Fruit fly (Drosophila melanogaster) whole organism, embryonic: Measurements from ENCODE around the gene CG33947.
A peak's percentile ranks its signal among the peaks of the same experiment; 100 is the strongest.

ENCODE experiments used
- Asciz ChIP-seq: fragments of 200-800 bp; sonication (Bioruptor generic); optimal IDR thresholded peaks from 2 replicates; lab custom pipeline; 2017; ENCODE audit warnings: missing biosample characterization, mild to moderate bottlenecking, missing genetic modification characterization, missing genetic modification reagents
- BEAF-32 ChIP-seq: fragments of 200-800 bp; sonication (Bioruptor generic); optimal IDR thresholded peaks from 3 replicates; lab custom pipeline; 2017; ENCODE audit warnings: missing biosample characterization, missing genetic modification characterization, mild to moderate bottlenecking, moderate library complexity, missing genetic modification reagents
- CG11695 ChIP-seq: fragments of 200-800 bp; sonication (Bioruptor generic); IDR thresholded peaks from 3 replicates; pipeline ENCODE4 v1.3.6; 2022; ENCODE audit warnings: missing biosample characterization, missing genetic modification characterization
- CG12391 ChIP-seq: fragments of 200-800 bp; sonication (Bioruptor generic); optimal IDR thresholded peaks from 3 replicates; lab custom pipeline; 2018; ENCODE audit warnings: missing biosample characterization, mild to moderate bottlenecking, missing genetic modification characterization, moderate library complexity
- CG12769 ChIP-seq: fragments of 200-800 bp; sonication (Bioruptor generic); optimal IDR thresholded peaks from 2 replicates; lab custom pipeline; 2019; ENCODE audit warnings: missing biosample characterization, mild to moderate bottlenecking, missing genetic modification characterization, moderate library complexity
- CG17328 ChIP-seq: fragments of 200-800 bp; sonication (Bioruptor generic); IDR thresholded peaks from 2 replicates; pipeline ENCODE4 v1.3.6; 2022; ENCODE audit warnings: missing biosample characterization, missing genetic modification characterization
- CG2875 ChIP-seq: fragments of 200-800 bp; sonication (Bioruptor generic); optimal IDR thresholded peaks from 2 replicates; lab custom pipeline; 2017; ENCODE audit warnings: missing biosample characterization, mild to moderate bottlenecking, missing genetic modification characterization, missing genetic modification reagents
- CG30020 ChIP-seq: fragments of 200-800 bp; optimal IDR thresholded peaks from 2 replicates; lab custom pipeline; 2019; ENCODE audit warnings: missing biosample characterization, mild to moderate bottlenecking, missing genetic modification characterization, moderate library complexity
- CG6175 ChIP-seq: fragments of 200-800 bp; sonication (Bioruptor generic); IDR thresholded peaks from 3 replicates; pipeline ENCODE4 v1.3.6; 2022; ENCODE audit warnings: missing biosample characterization, missing genetic modification characterization
- CG6813 ChIP-seq: fragments of 200-800 bp; sonication (Bioruptor generic); optimal IDR thresholded peaks from 2 replicates; lab custom pipeline; 2017; ENCODE audit warnings: missing biosample characterization, missing genetic modification characterization, mild to moderate bottlenecking, moderate library complexity, missing genetic modification reagents
- CkIIα-i1 ChIP-seq: fragments of 200-800 bp; sonication (Bioruptor generic); IDR thresholded peaks from 2 replicates; pipeline ENCODE4 v1.3.6; 2022; ENCODE audit warnings: missing biosample characterization, missing genetic modification characterization
- CrebB ChIP-seq: fragments of 200-800 bp; sonication (Bioruptor generic); optimal IDR thresholded peaks from 3 replicates; lab custom pipeline; 2018; ENCODE audit warnings: missing biosample characterization, mild to moderate bottlenecking, missing genetic modification characterization
- D19A ChIP-seq: fragments of 200-800 bp; optimal IDR thresholded peaks from 3 replicates; lab custom pipeline; 2019; ENCODE audit warnings: missing biosample characterization, mild to moderate bottlenecking, missing genetic modification characterization, moderate library complexity
- Dip3 ChIP-seq: fragments of 200-800 bp; sonication (Bioruptor generic); optimal IDR thresholded peaks from 3 replicates; lab custom pipeline; 2016; ENCODE audit warnings: missing biosample characterization, missing genetic modification characterization
- Elba2 ChIP-seq: fragments of 200-800 bp; sonication (Bioruptor generic); optimal IDR thresholded peaks from 3 replicates; lab custom pipeline; 2016; ENCODE audit warnings: missing biosample characterization, missing genetic modification characterization
- Ets65A ChIP-seq: fragments of 200-800 bp; sonication (Bioruptor generic); peaks from one replicate; lab custom pipeline; 2016; ENCODE audit warnings: missing biosample characterization, missing genetic modification characterization
- Fer3 ChIP-seq: fragments of 200-800 bp; sonication (Bioruptor generic); optimal IDR thresholded peaks from 2 replicates; lab custom pipeline; 2018; ENCODE audit warnings: missing biosample characterization, mild to moderate bottlenecking, missing genetic modification characterization, moderate library complexity
- Gug ChIP-seq: fragments of 200-800 bp; sonication (Bioruptor generic); IDR thresholded peaks from 4 replicates; pipeline ENCODE4 v1.3.6; 2022; ENCODE audit warnings: missing biosample characterization, missing genetic modification characterization
- HmgD ChIP-seq: fragments of 200-800 bp; sonication (Bioruptor generic); optimal IDR thresholded peaks from 3 replicates; lab custom pipeline; 2016; ENCODE audit warnings: missing biosample characterization, missing genetic modification characterization
- Hmx ChIP-seq: fragments of 200-800 bp; sonication (Bioruptor generic); optimal IDR thresholded peaks from 2 replicates; lab custom pipeline; 2016; ENCODE audit warnings: missing biosample characterization, missing genetic modification characterization
- Hr39 ChIP-seq: fragments of >200 bp; optimal IDR thresholded peaks from 2 replicates; lab custom pipeline; 2017
- NK7.1 ChIP-seq: fragments of 200-800 bp; sonication (Bioruptor generic); optimal IDR thresholded peaks from 3 replicates; lab custom pipeline; 2016; ENCODE audit warnings: missing biosample characterization, missing genetic modification characterization
- Oaz ChIP-seq: fragments of 200-800 bp; sonication (Bioruptor generic); IDR thresholded peaks from 2 replicates; pipeline ENCODE4 v1.3.6; 2022; ENCODE audit warnings: missing biosample characterization, missing genetic modification characterization
- Poxn ChIP-seq: fragments of 200-800 bp; sonication (Bioruptor generic); IDR thresholded peaks from 2 replicates; pipeline ENCODE4 v1.3.6; 2022; ENCODE audit warnings: missing biosample characterization, missing genetic modification characterization
- Sry-β ChIP-seq: fragments of 200-800 bp; sonication (Bioruptor generic); optimal IDR thresholded peaks from 2 replicates; lab custom pipeline; 2018; ENCODE audit warnings: missing biosample characterization, mild to moderate bottlenecking, missing genetic modification characterization, moderate library complexity
- ara ChIP-seq: fragments of 200-800 bp; sonication (Bioruptor generic); IDR thresholded peaks from 2 replicates; pipeline ENCODE4 v1.3.6; 2022; ENCODE audit warnings: missing biosample characterization, missing genetic modification characterization
- bbx ChIP-seq: fragments of 200-800 bp; sonication (Bioruptor generic); IDR thresholded peaks from 2 replicates; pipeline ENCODE4 v1.3.6; 2022; ENCODE audit warnings: missing biosample characterization, missing genetic modification characterization; ENCODE audit not compliant: partially characterized antibody
- chinmo ChIP-seq: fragments of 200-800 bp; sonication (Bioruptor generic); IDR thresholded peaks from 4 replicates; pipeline ENCODE4 v1.3.6; 2022; ENCODE audit warnings: missing biosample characterization, missing genetic modification characterization; ENCODE audit not compliant: partially characterized antibody
- crc ChIP-seq: fragments of 200-800 bp; sonication (Bioruptor generic); optimal IDR thresholded peaks from 2 replicates; lab custom pipeline; 2016; ENCODE audit warnings: missing biosample characterization, missing genetic modification characterization
- en ChIP-seq: fragments of 200-800 bp; sonication (Bioruptor generic); optimal IDR thresholded peaks from 2 replicates; lab custom pipeline; 2016; ENCODE audit warnings: missing biosample characterization, missing genetic modification characterization
- eve ChIP-seq, 2 experiments: fragments of >200 bp; optimal IDR thresholded peaks; 2 replicates each; lab custom pipeline; 2017; ENCODE audit warnings: missing biosample characterization in 2 of 2, missing genetic modification characterization in 2 of 2
- ewg ChIP-seq: fragments of 200-800 bp; sonication (Bioruptor generic); optimal IDR thresholded peaks from 3 replicates; lab custom pipeline; 2017; ENCODE audit warnings: mild to moderate bottlenecking, missing biosample characterization, missing genetic modification reagents, missing genetic modification characterization
- gem ChIP-seq: fragments of 200-800 bp; sonication (Bioruptor generic); optimal IDR thresholded peaks from 2 replicates; lab custom pipeline; 2019; ENCODE audit warnings: missing biosample characterization, mild to moderate bottlenecking, missing genetic modification characterization, moderate library complexity
- gsb-n ChIP-seq: fragments of 200-800 bp; sonication (Bioruptor generic); optimal IDR thresholded peaks from 3 replicates; lab custom pipeline; 2018; ENCODE audit warnings: missing biosample characterization, mild to moderate bottlenecking, missing genetic modification characterization
- kah ChIP-seq: fragments of 200-800 bp; sonication (Bioruptor generic); optimal IDR thresholded peaks from 2 replicates; lab custom pipeline; 2018; ENCODE audit warnings: missing biosample characterization, mild to moderate bottlenecking, missing genetic modification characterization
- kay ChIP-seq: fragments of 200-800 bp; sonication (Bioruptor generic); optimal IDR thresholded peaks from 2 replicates; lab custom pipeline; 2016; ENCODE audit warnings: missing biosample characterization, missing genetic modification characterization
- nom ChIP-seq: fragments of 200-800 bp; sonication (Bioruptor generic); optimal IDR thresholded peaks from 2 replicates; lab custom pipeline; 2017; ENCODE audit warnings: missing biosample characterization, missing genetic modification characterization, mild to moderate bottlenecking, moderate library complexity, missing genetic modification reagents
- phol ChIP-seq: fragments of 200-800 bp; sonication (Bioruptor generic); optimal IDR thresholded peaks from 3 replicates; lab custom pipeline; 2018; ENCODE audit warnings: missing biosample characterization, mild to moderate bottlenecking, missing genetic modification characterization, moderate library complexity
- psq ChIP-seq: fragments of 200-800 bp; sonication (Bioruptor generic); optimal IDR thresholded peaks from 2 replicates; lab custom pipeline; 2017; ENCODE audit warnings: missing biosample characterization, missing genetic modification characterization
- sim ChIP-seq: fragments of 200-800 bp; sonication (Bioruptor generic); IDR thresholded peaks from 2 replicates; pipeline ENCODE4 v1.3.6; 2022; ENCODE audit warnings: missing biosample characterization, missing genetic modification characterization
- sima ChIP-seq: fragments of 200-800 bp; sonication (Bioruptor generic); optimal IDR thresholded peaks from 2 replicates; lab custom pipeline; 2016; ENCODE audit warnings: missing biosample characterization, missing genetic modification characterization
- slou ChIP-seq: fragments of 200-800 bp; sonication (Bioruptor generic); optimal IDR thresholded peaks from 3 replicates; lab custom pipeline; 2016; ENCODE audit warnings: missing biosample characterization, missing genetic modification characterization
- ssp ChIP-seq: fragments of 200-800 bp; sonication (Bioruptor generic); IDR thresholded peaks from 2 replicates; pipeline ENCODE4 v1.3.6; 2022; ENCODE audit warnings: missing biosample characterization, missing genetic modification characterization
- stc ChIP-seq: fragments of 200-800 bp; sonication (Bioruptor generic); IDR thresholded peaks from 2 replicates; pipeline ENCODE4 v1.3.6; 2022; ENCODE audit warnings: missing biosample characterization, missing genetic modification characterization
- sug ChIP-seq: fragments of 200-800 bp; optimal IDR thresholded peaks from 2 replicates; lab custom pipeline; 2019; ENCODE audit warnings: missing biosample characterization, mild to moderate bottlenecking, missing genetic modification characterization, moderate library complexity
- tll ChIP-seq, 2 experiments: fragments of 200-800 bp in 1 of 2; fragments of >200 bp in 1 of 2; sonication (Bioruptor generic) in 1 of 2; optimal IDR thresholded peaks; 2 replicates each; lab custom pipeline; 2017 to 2019; ENCODE audit warnings: missing biosample characterization in 2 of 2, missing genetic modification characterization in 2 of 2, mild to moderate bottlenecking in 1 of 2, moderate library complexity in 1 of 2
- twi ChIP-seq: fragments of 200-800 bp; optimal IDR thresholded peaks from 2 replicates; lab custom pipeline; 2019; ENCODE audit warnings: missing biosample characterization, mild to moderate bottlenecking, missing genetic modification characterization, moderate library complexity
- unc-4 ChIP-seq: fragments of 200-800 bp; sonication (Bioruptor generic); IDR thresholded peaks from 2 replicates; pipeline ENCODE4 v1.3.6; 2022; ENCODE audit warnings: missing biosample characterization, missing genetic modification characterization; ENCODE audit not compliant: partially characterized antibody

The CG33947 gene

DNA sequence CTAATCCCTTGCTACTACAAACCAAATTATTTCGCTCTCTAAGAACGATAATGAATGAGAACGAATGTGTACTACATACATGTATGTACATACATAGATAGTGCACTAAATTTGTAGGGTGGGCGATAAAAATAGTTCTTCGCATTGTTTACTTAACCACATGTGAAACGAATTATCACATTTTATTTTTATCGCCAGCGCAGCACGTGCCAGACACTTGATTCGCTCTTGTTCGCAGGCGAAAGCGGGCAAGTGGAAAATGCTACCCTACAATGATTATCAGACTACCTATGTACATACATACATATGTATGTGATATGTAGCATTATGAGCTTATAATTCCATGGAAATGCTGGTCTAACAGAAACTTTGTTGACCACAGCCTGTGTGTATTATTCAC is 10.5 kb upstream of the CG33947 start (continued):
- TF ChIP-seq CG6813 (GFP tag; lab: Kevin White, UChicago) (peak; percentile 41), slou (GFP tag; lab: Kevin White, UChicago) (no peak), eve (GFP tag; optimal IDR thresholded peaks at IDR 0.05; lab: Kevin White, UChicago) (peak in 1 of 2 experiments; percentile 26), gsb-n (peak; percentile 20), Elba2 (GFP tag; lab: Kevin White, UChicago) (no peak), ssp (GFP tag; lab: Robert Waterston, UW) (no peak), Asciz (GFP tag; lab: Kevin White, UChicago) (peak; percentile 26)
- TF ChIP-seq, all 482 proteins: peak for 44

DNA sequence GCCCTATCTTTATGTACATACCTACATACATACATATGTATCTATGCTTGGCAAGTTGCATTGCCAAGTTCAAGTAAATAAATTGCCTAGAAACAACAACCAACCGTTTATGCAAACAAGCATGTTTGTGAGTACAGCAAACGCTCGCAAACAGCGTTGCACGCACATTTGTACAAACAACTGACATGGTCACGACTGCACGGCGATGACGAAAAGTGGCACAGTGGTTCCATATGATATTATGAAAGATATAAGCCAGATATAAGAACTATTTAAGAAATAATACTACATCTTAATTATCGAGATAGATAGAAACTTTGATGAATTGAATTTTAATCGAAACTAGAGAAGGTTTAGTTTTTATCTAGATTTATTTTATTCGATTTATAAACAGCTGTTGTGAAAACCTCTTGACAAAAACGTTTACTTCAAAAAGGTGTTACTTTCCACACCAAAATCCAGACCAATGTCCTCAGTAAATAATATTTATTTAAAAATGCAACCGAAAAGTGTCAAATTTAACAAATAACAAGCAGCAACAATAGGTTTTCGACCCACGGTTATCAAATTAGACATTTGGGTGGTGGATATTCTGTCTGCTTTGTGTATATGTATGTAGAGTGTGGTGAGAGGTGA is 6.4 kb upstream of the CG33947 start:
- TF ChIP-seq psq (peak; percentile 75), en (GFP tag; lab: Kevin White, UChicago) (peak; percentile 34), D19A (tag; lab: Kevin White, UChicago) (peak; percentile 93), ewg (GFP tag; lab: Kevin White, UChicago) (peak; percentile 86), CG2875 (GFP tag; lab: Kevin White, UChicago) (peak; percentile 90), bbx (no peak), unc-4 (GFP tag; lab: Robert Waterston, UW) (no peak), chinmo (GFP tag; lab: Robert Waterston, UW) (peak; percentile 65; the same call in 1 of the 4 replicates), Ets65A (GFP tag; lab: Kevin White, UChicago) (peak; percentile 96), Gug (peak; percentile 54; the same call in 3 of the 4 replicates), Fer3 (tag; lab: Kevin White, UChicago) (peak; percentile 52), phol (peak; percentile 91), Dip3 (peak; percentile 35), gem (tag; lab: Kevin White, UChicago) (peak; percentile 96), CG30020 (tag; lab: Kevin White, UChicago) (peak; percentile 72), kah (GFP tag; lab: Kevin White, UChicago) (peak; percentile 82), CrebB (tag; lab: Kevin White, UChicago) (peak; percentile 26), kay (GFP tag; lab: Kevin White, UChicago) (peak; percentile 90), Hr39 (no peak), tll (GFP tag; optimal IDR thresholded peaks at IDR 0.05; lab: Kevin White, UChicago) (peak in 1 of 2 experiments; percentile 74), Hmx (GFP tag; lab: Kevin White, UChicago) (peak; percentile 68), Oaz (GFP tag; lab: Robert Waterston, UW) (peak; percentile 43; the same call in 1 of the 2 replicates), CG6175 (GFP tag; lab: Robert Waterston, UW) (no peak), CG17328 (GFP tag; lab: Robert Waterston, UW) (peak; percentile 70), CG11695 (peak; percentile 86), crc (GFP tag; lab: Kevin White, UChicago) (peak; percentile 61), sim (GFP tag; lab: Robert Waterston, UW) (peak; percentile 71), sima (GFP tag; lab: Kevin White, UChicago) (no peak), CkIIα-i1 (no peak), sug (tag; lab: Kevin White, UChicago) (peak; percentile 78), Sry-β (GFP tag; lab: Kevin White, UChicago) (peak; percentile 67), NK7.1 (GFP tag; lab: Kevin White, UChicago) (peak; percentile 79), ara (GFP tag; lab: Robert Waterston, UW) (peak; percentile 87), nom (GFP tag; lab: Kevin White, UChicago) (no peak), HmgD (GFP tag; lab: Kevin White, UChicago) (no peak), CG12391 (tag; lab: Kevin White, UChicago) (peak; percentile 96), twi (tag; lab: Kevin White, UChicago) (peak; percentile 81), CG12769 (tag; lab: Kevin White, UChicago) (peak; percentile 3), BEAF-32 (GFP tag; lab: Kevin White, UChicago) (no peak), stc (GFP tag; lab: Robert Waterston, UW) (peak; percentile 69), Poxn (GFP tag; lab: Robert Waterston, UW) (no peak)
